Fruit fly (Drosophila melanogaster): ENCODE data around the gene CG13793.

The CG13793 gene

dm6 chr2L:7722723-7723122 is 3.4 kb upstream of the CG13793 start, which contains the start of gene CG13794:
TSS of gene CG13794 (minus strand) at chr2L:7722823.
- TF ChIP-seq CG18011 (GFP tag; optimal IDR thresholded peaks at IDR 0.05): no peak
- TF ChIP-seq tio (GFP tag; optimal IDR thresholded peaks at IDR 0.05): no peak
- no peak for TF ChIP-seq Rfx (GFP tag; IDR thresholded peaks at IDR 0.05)
- no peak for TF ChIP-seq Med (GFP tag)
- TF ChIP-seq dati (GFP tag; IDR thresholded peaks at IDR 0.05): no peak
- no peak for TF ChIP-seq CG10274 (GFP tag; optimal IDR thresholded peaks at IDR 0.05)
- no peak for TF ChIP-seq pros (GFP tag; optimal IDR thresholded peaks at IDR 0.05)
- no peak for TF ChIP-seq ssp (GFP tag; IDR thresholded peaks at IDR 0.05)
- TF ChIP-seq nom (GFP tag; optimal IDR thresholded peaks at IDR 0.05): no peak

- TF ChIP-seq Atf6 (GFP tag; IDR thresholded peaks at IDR 0.05) (no peak), CG18599 (GFP tag; optimal IDR thresholded peaks at IDR 0.05) (no peak), Usf (GFP tag; optimal IDR thresholded peaks at IDR 0.05) (no peak), CG15269 (tag; optimal IDR thresholded peaks at IDR 0.05) (no peak), her (GFP tag; optimal IDR thresholded peaks at IDR 0.05) (no peak), CG12391 (tag; optimal IDR thresholded peaks at IDR 0.05) (no peak), CG15479 (GFP tag; optimal IDR thresholded peaks at IDR 0.05) (no peak), hb (GFP tag; IDR thresholded peaks at IDR 0.05; ENCODE audit: partially characterized antibody) (no peak), PHDP (tag; optimal IDR thresholded peaks at IDR 0.05) (no peak), CG13775 (GFP tag; optimal IDR thresholded peaks at IDR 0.05) (no peak), Six4 (GFP tag; optimal IDR thresholded peaks at IDR 0.05) (no peak), jing (GFP tag; optimal IDR thresholded peaks at IDR 0.05) (no peak), disco-r (GFP tag; optimal IDR thresholded peaks at IDR 0.05) (no peak), fru (optimal IDR thresholded peaks at IDR 0.05) (no peak), Dfd (GFP tag; optimal IDR thresholded peaks at IDR 0.05) (no peak), Aef1 (GFP tag; IDR thresholded peaks at IDR 0.05) (no peak)
Observed at dm6 chr2L:7722102-7722501, 2.8 kb upstream of the CG13793 start.

DNA sequence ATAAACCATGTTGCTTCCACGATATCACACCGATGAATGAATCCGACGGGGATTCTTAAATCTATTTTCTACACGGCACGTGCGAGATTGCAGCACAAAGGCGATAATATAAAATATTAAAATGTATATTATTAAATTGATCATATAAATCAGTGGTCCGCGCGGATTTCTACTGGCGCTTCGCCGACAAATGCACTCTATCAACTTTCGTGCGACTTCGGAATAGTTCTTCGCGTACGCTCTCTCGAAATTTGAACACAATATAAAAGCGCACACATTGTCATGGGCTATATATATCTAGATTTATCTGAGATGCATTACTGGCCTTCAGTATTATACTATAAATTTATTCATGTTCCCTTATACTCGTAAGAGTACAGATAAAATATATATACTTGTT is 2.7 kb downstream of the CG13793 start, which contains the start of gene CG33296:
TSS of gene CG33296 (minus strand) at position 101 of the 400 bp plus-strand sequence.
- TF ChIP-seq D (optimal IDR thresholded peaks at IDR 0.05) (no peak), D (GFP tag; optimal IDR thresholded peaks at IDR 0.05) (no peak), Fer2 (tag; optimal IDR thresholded peaks at IDR 0.05) (no peak), CG13424 (tag; optimal IDR thresholded peaks at IDR 0.05) (no peak), Antp (GFP tag; optimal IDR thresholded peaks at IDR 0.05) (no peak), CG12659 (GFP tag; optimal IDR thresholded peaks at IDR 0.05) (no peak)

dm6 chr2L:7711034-7711685 is 8.1 kb downstream of the CG13793 start:
- TF ChIP-seq Bdp1 (GFP tag; optimal IDR thresholded peaks at IDR 0.05) (peak; percentile 90), CG18764 (GFP tag; optimal IDR thresholded peaks at IDR 0.05) (no peak), BEAF-32 (GFP tag; optimal IDR thresholded peaks at IDR 0.05) (no peak), chn (GFP tag; optimal IDR thresholded peaks at IDR 0.05) (no peak), z (GFP tag; IDR thresholded peaks at IDR 0.05) (peak; percentile 93), CG9932 (GFP tag; IDR thresholded peaks at IDR 0.05) (no peak), zen2 (GFP tag; IDR thresholded peaks at IDR 0.05; ENCODE audit: partially characterized antibody) (0 out of 3 replicates have a peak, but pooled peaks have one; percentile 27), nau (GFP tag; optimal IDR thresholded peaks at IDR 0.05) (peak; percentile 70), Lim3 (GFP tag; IDR thresholded peaks at IDR 0.05) (no peak), CG2875 (GFP tag; optimal IDR thresholded peaks at IDR 0.05) (no peak), unc-4 (GFP tag; IDR thresholded peaks at IDR 0.05; ENCODE audit: partially characterized antibody) (no peak), sr (GFP tag; IDR thresholded peaks at IDR 0.05) (peak; percentile 77; the same call in 2 of the 3 replicates), CG17802 (tag; optimal IDR thresholded peaks at IDR 0.05) (no peak), CG14014 (GFP tag; IDR thresholded peaks at IDR 0.05) (no peak), Rx (GFP tag; IDR thresholded peaks at IDR 0.05) (no peak), prd (optimal IDR thresholded peaks at IDR 0.05) (no peak), prd (GFP tag; IDR thresholded peaks at IDR 0.05) (no peak), Med (GFP tag) (no peak)

Data from whole organism, embryonic.